Worm (Caenorhabditis elegans): Measurements from ENCODE around the gene smrc-1.
A peak's percentile ranks its signal among the peaks of the same experiment; 100 is the strongest.

smrc-1 gene

ce11 chrIII:6415306-6415973 lies 24.7 kb downstream of the smrc-1 start, which contains the start of gene nas-4:
Gene nas-4, minus strand, starts transcription at chrIII:6415656.
- no peak for TF ChIP-seq T26A8.4 (GFP tag; IDR thresholded peaks at IDR 0.05)
- TF ChIP-seq nhr-76 (tag; optimal IDR thresholded peaks at IDR 0.05): no peak
- TF ChIP-seq hmg-1.1 (GFP tag; IDR thresholded peaks at IDR 0.05): peak; percentile 43; the same call in 1 of the 2 replicates
- no peak for TF ChIP-seq lin-15B (tag; optimal IDR thresholded peaks at IDR 0.05)
- peak; percentile 35; the same call in 1 of the 2 replicates for TF ChIP-seq mdt-29 (GFP tag; IDR thresholded peaks at IDR 0.05)
- TF ChIP-seq tra-1 (GFP tag; IDR thresholded peaks at IDR 0.05): no peak
- peak; percentile 19; the same call in 1 of the 2 replicates for TF ChIP-seq dmd-6 (GFP tag; IDR thresholded peaks at IDR 0.05)
- no peak for TF ChIP-seq fkh-10 (GFP tag; optimal IDR thresholded peaks at IDR 0.05)
- no peak for TF ChIP-seq zfp-2 (tag; optimal IDR thresholded peaks at IDR 0.05)
- TF ChIP-seq ztf-7 (tag; optimal IDR thresholded peaks at IDR 0.05): no peak
- peak; percentile 67 for TF ChIP-seq nhr-102 (tag; optimal IDR thresholded peaks at IDR 0.05)
- no peak for TF ChIP-seq Y105C5A.15 (GFP tag; IDR thresholded peaks at IDR 0.05)
- no peak for TF ChIP-seq nhr-41 (GFP tag; IDR thresholded peaks at IDR 0.05)
- TF ChIP-seq ceh-44 (GFP tag; IDR thresholded peaks at IDR 0.05): no peak
- 0 out of 2 replicates have a peak, but pooled peaks have one; percentile 18 for TF ChIP-seq arid-1 (GFP tag; conservative IDR thresholded peaks at IDR 0.05)
- TF ChIP-seq mes-2 (tag; optimal IDR thresholded peaks at IDR 0.05; ENCODE audit: poor library complexity, severe bottlenecking): peak; percentile 41
- no peak for TF ChIP-seq nhr-11 (tag; optimal IDR thresholded peaks at IDR 0.05)
- no peak for TF ChIP-seq ces-1 (GFP tag; optimal IDR thresholded peaks at IDR 0.05)
- TF ChIP-seq jun-1 (tag; optimal IDR thresholded peaks at IDR 0.05): no peak
- TF ChIP-seq fos-1 (tag; optimal IDR thresholded peaks at IDR 0.05): peak; percentile 28
- TF ChIP-seq snpc-1.2 (GFP tag; IDR thresholded peaks at IDR 0.05): no peak
- TF ChIP-seq dmd-9 (GFP tag; IDR thresholded peaks at IDR 0.05): no peak
- TF ChIP-seq zag-1 (tag; optimal IDR thresholded peaks at IDR 0.05): no peak
- TF ChIP-seq attf-4 (tag; optimal IDR thresholded peaks at IDR 0.05): no peak
- TF ChIP-seq lir-3 (tag; optimal IDR thresholded peaks at IDR 0.05): no peak
- peak; percentile 71 for TF ChIP-seq mep-1 (tag; optimal IDR thresholded peaks at IDR 0.05)
- peak; percentile 24; the same call in 1 of the 2 replicates for TF ChIP-seq lin-38 (GFP tag; IDR thresholded peaks at IDR 0.05)
- TF ChIP-seq Y48G9A.11 (GFP tag; IDR thresholded peaks at IDR 0.05): no peak
- TF ChIP-seq php-3 (GFP tag; IDR thresholded peaks at IDR 0.05): no peak
- no peak for TF ChIP-seq daf-16 (GFP tag; optimal IDR thresholded peaks at IDR 0.05)
- no peak for TF ChIP-seq daf-16 (tag; optimal IDR thresholded peaks at IDR 0.05)
- TF ChIP-seq nhr-237 (tag; optimal IDR thresholded peaks at IDR 0.05): no peak
- 0 out of 2 replicates have a peak, but pooled peaks have one; percentile 36 for TF ChIP-seq lim-7 (GFP tag; IDR thresholded peaks at IDR 0.05)
- no peak for TF ChIP-seq ceh-82 (tag; optimal IDR thresholded peaks at IDR 0.05)
- TF ChIP-seq mdl-1 (tag; optimal IDR thresholded peaks at IDR 0.05): no peak
- no peak for TF ChIP-seq D1046.2 (GFP tag; IDR thresholded peaks at IDR 0.05)
- TF ChIP-seq nhr-48 (tag; optimal IDR thresholded peaks at IDR 0.05): peak; percentile 41
- TF ChIP-seq nhr-6 (tag; optimal IDR thresholded peaks at IDR 0.05): no peak
- TF ChIP-seq mxl-2 (GFP tag; conservative IDR thresholded peaks at IDR 0.05): no peak
- no peak for TF ChIP-seq pqm-1 (tag; optimal IDR thresholded peaks at IDR 0.05)
- TF ChIP-seq hif-1 (tag; optimal IDR thresholded peaks at IDR 0.05): no peak
- no peak for TF ChIP-seq Y5F2A.4 (GFP tag; optimal IDR thresholded peaks at IDR 0.05)
- TF ChIP-seq lin-13 (GFP tag; optimal IDR thresholded peaks at IDR 0.05): no peak
- no peak for TF ChIP-seq ceh-28 (tag; optimal IDR thresholded peaks at IDR 0.05)
- TF ChIP-seq lin-1 (GFP tag; IDR thresholded peaks at IDR 0.05): no peak
- TF ChIP-seq dve-1 (tag; optimal IDR thresholded peaks at IDR 0.05; ENCODE audit: insufficient read depth): peak; percentile 32
- peak; percentile 70 for TF ChIP-seq nhr-10 (tag; optimal IDR thresholded peaks at IDR 0.05)
- no peak for TF ChIP-seq nhr-77 (tag; optimal IDR thresholded peaks at IDR 0.05)
- TF ChIP-seq F44E2.7 (GFP tag; IDR thresholded peaks at IDR 0.05): no peak
- no peak for TF ChIP-seq F10B5.3 (tag; optimal IDR thresholded peaks at IDR 0.05)
- no peak for TF ChIP-seq madf-5 (GFP tag; IDR thresholded peaks at IDR 0.05)
- TF ChIP-seq ZK337.2 (GFP tag; IDR thresholded peaks at IDR 0.05): no peak
